Worm (Caenorhabditis elegans) whole organism, late embryonic: Measurements from ENCODE around the gene fnta-1.

Experiments
- K09A11.1 ChIP-seq: sonication (generic microtip); optimal IDR thresholded peaks from 2 replicates; lab custom pipeline; 2017; ENCODE audit warnings: antibody characterized with exemption, mild to moderate bottlenecking, missing genetic modification characterization, missing compliant biosample characterization; ENCODE audit not compliant: insufficient read depth
- ama-1 ChIP-seq: fragments of 150-350 bp; optimal IDR thresholded peaks from 2 replicates; lab custom pipeline; 2014
- dve-1 ChIP-seq: sonication (generic microtip); optimal IDR thresholded peaks from 2 replicates; lab custom pipeline; 2017; ENCODE audit warnings: antibody characterized with exemption, mild to moderate bottlenecking, missing genetic modification characterization, missing compliant biosample characterization
- fkh-10 ChIP-seq: fragments of 150-350 bp; optimal IDR thresholded peaks from 2 replicates; lab custom pipeline; 2014; ENCODE audit warnings: missing biosample characterization, missing genetic modification reagents, missing genetic modification characterization
- hlh-13 ChIP-seq: fragments of 200-800 bp; sonication (Bioruptor generic); optimal IDR thresholded peaks from 2 replicates; lab custom pipeline; 2018; ENCODE audit warnings: mild to moderate bottlenecking, missing genetic modification characterization, missing compliant biosample characterization
- hlh-30 ChIP-seq: sonication (generic microtip); optimal IDR thresholded peaks from 2 replicates; lab custom pipeline; 2017; ENCODE audit warnings: antibody characterized with exemption, missing genetic modification characterization, missing compliant biosample characterization; ENCODE audit not compliant: insufficient read depth
- lin-11 ChIP-seq: fragments of 200-800 bp; sonication (Bioruptor generic); optimal IDR thresholded peaks from 2 replicates; lab custom pipeline; 2018; ENCODE audit warnings: mild to moderate bottlenecking, missing genetic modification characterization, missing compliant biosample characterization
- nhr-11 ChIP-seq: fragments of 150-350 bp; optimal IDR thresholded peaks from 2 replicates; lab custom pipeline; 2014; ENCODE audit warnings: missing biosample characterization, missing genetic modification characterization
- nhr-232 ChIP-seq: sonication (generic microtip); optimal IDR thresholded peaks from 2 replicates; lab custom pipeline; 2016; ENCODE audit warnings: missing genetic modification characterization, missing compliant biosample characterization
- pha-4 ChIP-seq: fragments of 150-350 bp; optimal IDR thresholded peaks from 2 replicates; lab custom pipeline; 2018; ENCODE audit warnings: missing biosample characterization, missing genetic modification reagents, missing genetic modification characterization
- pqm-1 ChIP-seq: sonication (generic microtip); optimal IDR thresholded peaks from 2 replicates; lab custom pipeline; 2016; ENCODE audit warnings: missing genetic modification characterization, missing compliant biosample characterization
- unc-86 ChIP-seq: sonication (generic microtip); optimal IDR thresholded peaks from 2 replicates; lab custom pipeline; 2016; ENCODE audit warnings: missing genetic modification characterization, missing compliant biosample characterization

DNA sequence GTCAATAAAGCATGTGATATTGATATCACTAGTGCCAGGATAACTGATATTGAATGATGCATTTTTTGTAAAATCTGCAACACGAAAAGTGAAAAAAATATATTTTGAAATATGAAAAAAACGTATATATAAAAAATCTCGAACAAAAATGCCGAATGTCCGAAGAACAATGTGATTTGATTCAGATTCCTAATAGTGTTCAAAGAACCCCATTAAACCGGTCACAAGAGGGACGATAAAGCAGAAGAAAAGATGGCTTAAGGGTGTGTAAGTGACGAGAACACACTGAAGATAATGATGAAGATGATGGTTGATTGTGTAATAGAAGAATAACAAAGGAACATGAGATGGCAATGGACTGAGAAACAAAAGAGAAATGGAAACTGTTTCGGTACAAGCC, 47.9 kb upstream of the fnta-1 start, which contains the start of gene T21D12.14:
- TF ChIP-seq K09A11.1 (no peak), hlh-30 (tag; lab: Kevin White, UChicago) (no peak), pqm-1 (tag; lab: Kevin White, UChicago) (no peak), pha-4 (tag; lab: Kevin White, UChicago) (no peak), fkh-10 (GFP tag; lab: Kevin White, UChicago) (no peak), unc-86 (tag; lab: Kevin White, UChicago) (no peak), nhr-232 (tag; lab: Kevin White, UChicago) (no peak), hlh-13 (GFP tag; lab: Kevin White, UChicago) (no peak), dve-1 (tag; lab: Kevin White, UChicago) (no peak), ama-1 (lab: Kevin White, UChicago) (no peak), lin-11 (tag; lab: Kevin White, UChicago) (no peak), nhr-11 (tag; lab: Kevin White, UChicago) (no peak)
